Worm (Caenorhabditis elegans) whole organism, early embryonic: Measurements from ENCODE around the gene thoc-2.

Experiments
- B0310.2 ChIP-seq: sonication (generic microtip); optimal IDR thresholded peaks from 2 replicates; lab custom pipeline; 2016; ENCODE audit warnings: mild to moderate bottlenecking, missing genetic modification characterization, missing compliant biosample characterization
- ama-1 ChIP-seq: fragments of 150-350 bp; optimal IDR thresholded peaks from 2 replicates; lab custom pipeline; 2014
- ceh-13 ChIP-seq: fragments of 200-800 bp; sonication (Bioruptor generic); optimal IDR thresholded peaks from 2 replicates; lab custom pipeline; 2018; ENCODE audit warnings: mild to moderate bottlenecking, missing genetic modification characterization, missing compliant biosample characterization
- ceh-36 ChIP-seq: sonication (generic microtip); optimal IDR thresholded peaks from 2 replicates; lab custom pipeline; 2016; ENCODE audit warnings: missing genetic modification characterization, inconsistent platforms, missing compliant biosample characterization
- flt-1 ChIP-seq: fragments of 200-800 bp; sonication (Bioruptor generic); IDR thresholded peaks from 2 replicates; pipeline ENCODE4 v1.3.6; 2022; ENCODE audit warnings: missing genetic modification characterization, missing compliant biosample characterization
- hmbx-1 ChIP-seq: sonication (generic microtip); optimal IDR thresholded peaks from 2 replicates; lab custom pipeline; 2016; ENCODE audit warnings: mild to moderate bottlenecking, missing genetic modification characterization, missing compliant biosample characterization
- pes-1 ChIP-seq: fragments of 200-800 bp; sonication (Bioruptor generic); IDR thresholded peaks from 2 replicates; pipeline ENCODE4 v1.3.6; 2022; ENCODE audit warnings: missing genetic modification reagents, missing genetic modification characterization, missing compliant biosample characterization
- scrt-1 ChIP-seq: fragments of 200-800 bp; sonication (Bioruptor generic); IDR thresholded peaks from 2 replicates; pipeline ENCODE4 v1.3.6; 2022; ENCODE audit warnings: missing genetic modification characterization, missing compliant biosample characterization
- sea-1 ChIP-seq: fragments of 200-800 bp; sonication (Bioruptor generic); conservative IDR thresholded peaks from 2 replicates; pipeline ENCODE4 v1.3.6; 2022; ENCODE audit warnings: missing genetic modification characterization, missing compliant biosample characterization
- tbx-11 ChIP-seq: fragments of 200-800 bp; sonication (Bioruptor generic); IDR thresholded peaks from 2 replicates; pipeline ENCODE4 v1.3.6; 2022; ENCODE audit warnings: missing genetic modification characterization, missing compliant biosample characterization

- TF ChIP-seq ama-1 (lab: Kevin White, UChicago) (no peak), flt-1 (GFP tag; lab: Robert Waterston, UW) (no peak), hmbx-1 (tag; lab: Kevin White, UChicago) (no peak), ceh-36 (no peak), sea-1 (no peak), pes-1 (GFP tag; lab: Robert Waterston, UW) (no peak), tbx-11 (GFP tag; lab: Robert Waterston, UW) (no peak), ceh-13 (GFP tag; lab: Kevin White, UChicago) (no peak), scrt-1 (GFP tag; lab: Robert Waterston, UW) (no peak), B0310.2 (tag; lab: Kevin White, UChicago) (no peak)
Measured at ce11 chrIII:6396381-6396780, 28.5 kb downstream of the thoc-2 start.
